Worm (Caenorhabditis elegans) whole organism, L3 larva: ENCODE results near the gene F36H5.10.

Source experiments
- R02D3.7 ChIP-seq: fragments of 150-350 bp; optimal IDR thresholded peaks from 2 replicates; lab custom pipeline; 2014; ENCODE audit warnings: missing biosample characterization, missing genetic modification characterization
- ceh-16 ChIP-seq: sonication (generic microtip); optimal IDR thresholded peaks from 2 replicates; lab custom pipeline; 2017; ENCODE audit warnings: missing biosample characterization, missing genetic modification characterization
- ceh-28 ChIP-seq: fragments of 150-350 bp; optimal IDR thresholded peaks from 2 replicates; lab custom pipeline; 2014; ENCODE audit warnings: missing biosample characterization, missing genetic modification reagents, missing genetic modification characterization
- ceh-82 ChIP-seq: fragments of 150-350 bp; optimal IDR thresholded peaks from 2 replicates; lab custom pipeline; 2014; ENCODE audit warnings: missing biosample characterization, missing genetic modification characterization
- ceh-9 ChIP-seq: sonication (generic microtip); optimal IDR thresholded peaks from 2 replicates; lab custom pipeline; 2018; ENCODE audit warnings: missing biosample characterization, missing genetic modification characterization
- egl-27 ChIP-seq: sonication (generic microtip); optimal IDR thresholded peaks from 4 replicates; lab custom pipeline; 2017; ENCODE audit warnings: missing biosample characterization, missing genetic modification reagents, missing genetic modification characterization
- elt-2 ChIP-seq: sonication (generic microtip); optimal IDR thresholded peaks from 2 replicates; lab custom pipeline; 2016; ENCODE audit warnings: missing genetic modification reagents, mild to moderate bottlenecking, missing genetic modification characterization, missing compliant biosample characterization
- eor-1 ChIP-seq, 2 experiments: fragments of 150-350 bp; optimal IDR thresholded peaks; 2 replicates each; lab custom pipeline; 2014 to 2018; ENCODE audit warnings: missing biosample characterization in 2 of 2, missing genetic modification characterization in 2 of 2
- fkh-10 ChIP-seq: sonication (generic microtip); optimal IDR thresholded peaks from 2 replicates; lab custom pipeline; 2017; ENCODE audit warnings: missing biosample characterization, missing genetic modification reagents, missing genetic modification characterization
- fkh-2 ChIP-seq: fragments of 150-350 bp; optimal IDR thresholded peaks from 2 replicates; lab custom pipeline; 2014; ENCODE audit warnings: missing biosample characterization, missing genetic modification reagents, missing genetic modification characterization
- fos-1 ChIP-seq: fragments of 150-350 bp; optimal IDR thresholded peaks from 2 replicates; lab custom pipeline; 2014; ENCODE audit warnings: missing biosample characterization, missing genetic modification characterization
- hmg-11 ChIP-seq: sonication (generic microtip); optimal IDR thresholded peaks from 2 replicates; lab custom pipeline; 2016; ENCODE audit warnings: missing genetic modification characterization, missing compliant biosample characterization
- jun-1 ChIP-seq: fragments of 150-350 bp; optimal IDR thresholded peaks from 2 replicates; lab custom pipeline; 2014; ENCODE audit warnings: missing biosample characterization, missing genetic modification reagents, missing genetic modification characterization
- lin-15B ChIP-seq: fragments of 150-350 bp; optimal IDR thresholded peaks from 2 replicates; lab custom pipeline; 2014; ENCODE audit warnings: missing biosample characterization, missing genetic modification characterization
- lin-39 ChIP-seq: fragments of 150-350 bp; optimal IDR thresholded peaks from 2 replicates; lab custom pipeline; 2018; ENCODE audit warnings: missing biosample characterization, missing genetic modification reagents, missing genetic modification characterization
- mdl-1 ChIP-seq: fragments of 150-350 bp; optimal IDR thresholded peaks from 2 replicates; lab custom pipeline; 2014; ENCODE audit warnings: missing biosample characterization, missing genetic modification characterization
- mml-1 ChIP-seq: fragments of 150-350 bp; sonication (generic microtip); optimal IDR thresholded peaks from 3 replicates; lab custom pipeline; 2014; ENCODE audit warnings: missing biosample characterization, missing genetic modification characterization
- nhr-12 ChIP-seq: fragments of 150-350 bp; optimal IDR thresholded peaks from 2 replicates; lab custom pipeline; 2014; ENCODE audit warnings: missing biosample characterization, missing genetic modification characterization
- nhr-23 ChIP-seq: fragments of 150-350 bp; optimal IDR thresholded peaks from 2 replicates; lab custom pipeline; 2014; ENCODE audit warnings: missing biosample characterization, missing genetic modification reagents, missing genetic modification characterization
- nhr-237 ChIP-seq: fragments of 150-350 bp; optimal IDR thresholded peaks from 2 replicates; lab custom pipeline; 2014; ENCODE audit warnings: missing biosample characterization, missing genetic modification characterization
- nhr-28 ChIP-seq: fragments of 150-350 bp; optimal IDR thresholded peaks from 2 replicates; lab custom pipeline; 2014; ENCODE audit warnings: missing biosample characterization, missing genetic modification characterization
- nhr-43 ChIP-seq: sonication (generic microtip); optimal IDR thresholded peaks from 2 replicates; lab custom pipeline; 2016; ENCODE audit warnings: mild to moderate bottlenecking, missing genetic modification characterization, missing compliant biosample characterization; ENCODE audit not compliant: poor library complexity, severe bottlenecking
- nhr-67 ChIP-seq: fragments of 150-350 bp; optimal IDR thresholded peaks from 2 replicates; lab custom pipeline; 2014; ENCODE audit warnings: missing biosample characterization, missing genetic modification characterization
- nhr-77 ChIP-seq: fragments of 150-350 bp; optimal IDR thresholded peaks from 2 replicates; lab custom pipeline; 2014; ENCODE audit warnings: missing biosample characterization, missing genetic modification characterization
- pha-4 ChIP-seq: fragments of 150-350 bp; optimal IDR thresholded peaks from 2 replicates; lab custom pipeline; 2014; ENCODE audit warnings: missing biosample characterization, missing genetic modification reagents, missing genetic modification characterization
- pqm-1 ChIP-seq: fragments of 150-350 bp; optimal IDR thresholded peaks from 2 replicates; lab custom pipeline; 2017; ENCODE audit warnings: missing biosample characterization, missing genetic modification characterization, inconsistent platforms
- sea-2 ChIP-seq: fragments of 150-350 bp; sonication (generic microtip); optimal IDR thresholded peaks from 4 replicates; lab custom pipeline; 2014; ENCODE audit warnings: missing biosample characterization, missing genetic modification reagents, missing genetic modification characterization
- snpc-4 ChIP-seq: fragments of 150-350 bp; optimal IDR thresholded peaks from 2 replicates; lab custom pipeline; 2014; ENCODE audit warnings: missing biosample characterization, missing genetic modification characterization
- unc-39 ChIP-seq: sonication (generic microtip); optimal IDR thresholded peaks from 4 replicates; lab custom pipeline; 2017; ENCODE audit warnings: missing biosample characterization, missing genetic modification characterization
- unc-62 ChIP-seq: fragments of 150-350 bp; sonication (generic microtip); optimal IDR thresholded peaks from 4 replicates; lab custom pipeline; 2014; ENCODE audit warnings: missing biosample characterization, missing genetic modification reagents, missing genetic modification characterization
- zag-1 ChIP-seq: fragments of 150-350 bp; optimal IDR thresholded peaks from 2 replicates; lab custom pipeline; 2014; ENCODE audit warnings: missing biosample characterization, missing genetic modification characterization
- ztf-11 ChIP-seq: fragments of 150-350 bp; optimal IDR thresholded peaks from 2 replicates; lab custom pipeline; 2014; ENCODE audit warnings: missing biosample characterization, missing genetic modification characterization
- ztf-4 ChIP-seq: fragments of 150-350 bp; optimal IDR thresholded peaks from 2 replicates; lab custom pipeline; 2014; ENCODE audit warnings: missing biosample characterization, missing genetic modification characterization

The F36H5.10 gene

ce11 chrII:1750413-1750812 lies 6.7 kb upstream of the F36H5.10 start, which contains the start of the genes F36H5.13 and F36H5.8:
TSS of gene F36H5.13 (minus strand) at chrII:1750513.
TSS of gene F36H5.8 (minus strand) at chrII:1750686.
- TF ChIP-seq nhr-23 (tag; lab: Kevin White, UChicago) (no peak), mdl-1 (tag; lab: Kevin White, UChicago) (no peak), nhr-77 (tag; lab: Kevin White, UChicago) (no peak), nhr-67 (no peak), ztf-4 (tag; lab: Kevin White, UChicago) (no peak), elt-2 (tag; lab: Kevin White, UChicago) (no peak), nhr-28 (no peak), ceh-9 (tag; lab: Kevin White, UChicago) (no peak), fkh-2 (no peak), mml-1 (tag; lab: Kevin White, UChicago) (no peak), pha-4 (tag; lab: Kevin White, UChicago) (no peak), hmg-11 (no peak), egl-27 (no peak), fkh-10 (GFP tag; lab: Kevin White, UChicago) (no peak)

- TF ChIP-seq lin-39 (tag; lab: Kevin White, UChicago) (no peak), R02D3.7 (tag; lab: Kevin White, UChicago) (no peak), ceh-82 (tag; lab: Kevin White, UChicago) (no peak), pha-4 (tag; lab: Kevin White, UChicago) (no peak), hmg-11 (no peak), egl-27 (no peak), fkh-2 (no peak), nhr-77 (tag; lab: Kevin White, UChicago) (no peak)
Observed at ce11 chrII:1752990-1753389, 4.1 kb upstream of the F36H5.10 start, which contains the start of gene F36H5.9. TSS of gene F36H5.9 (minus strand) at chrII:1753090.

ce11 chrII:1756072-1756471 lies 1.1 kb upstream of the F36H5.10 start, which contains the start of gene F36H5.17:
TSS of gene F36H5.17 (minus strand) at chrII:1756172.
- TF ChIP-seq pqm-1 (tag; lab: Kevin White, UChicago) (no peak), unc-39 (tag; lab: Kevin White, UChicago) (no peak), fkh-2 (no peak), eor-1 (tag; optimal IDR thresholded peaks at IDR 0.05; lab: Kevin White, UChicago) (no peak), nhr-23 (tag; lab: Kevin White, UChicago) (no peak), nhr-77 (tag; lab: Kevin White, UChicago) (no peak), unc-62 (GFP tag; lab: Kevin White, UChicago) (no peak), zag-1 (tag; lab: Kevin White, UChicago) (no peak), ztf-11 (tag; lab: Kevin White, UChicago) (no peak), lin-15B (tag; lab: Kevin White, UChicago) (no peak), nhr-12 (no peak), hmg-11 (no peak), snpc-4 (no peak), R02D3.7 (tag; lab: Kevin White, UChicago) (no peak)

ce11 chrII:1756582-1756981 lies 551 bp upstream of the F36H5.10 start, which contains the start of gene fbxb-53:
TSS of gene fbxb-53 (plus strand) at chrII:1756882.
- TF ChIP-seq elt-2 (tag; lab: Kevin White, UChicago) (no peak), nhr-237 (tag; lab: Kevin White, UChicago) (no peak), pqm-1 (tag; lab: Kevin White, UChicago) (no peak), jun-1 (tag; lab: Kevin White, UChicago) (no peak), hmg-11 (no peak), nhr-77 (tag; lab: Kevin White, UChicago) (no peak), ceh-82 (tag; lab: Kevin White, UChicago) (no peak)

- no peak for TF ChIP-seq sea-2 (GFP tag; lab: Kevin White, UChicago)
Observed at ce11 chrII:1759602-1760001, 2.5 kb downstream of the F36H5.10 start, which contains the start of gene F36H5.18. TSS of gene F36H5.18 (plus strand) at chrII:1759902.

- TF ChIP-seq fos-1 (no peak), ceh-16 (tag; lab: Kevin White, UChicago) (no peak), ztf-4 (tag; lab: Kevin White, UChicago) (no peak), nhr-43 (tag; lab: Kevin White, UChicago) (no peak), zag-1 (tag; lab: Kevin White, UChicago) (no peak), nhr-28 (no peak), ceh-28 (tag; lab: Kevin White, UChicago) (no peak)
Observed at ce11 chrII:1761564-1761963, 4.4 kb downstream of the F36H5.10 start, which contains the start of gene F36H5.4. TSS of gene F36H5.4 (plus strand) at chrII:1761864.
